Fruit fly (Drosophila melanogaster): ENCODE data around the gene Vha16-5.

Gene Vha16-5

dm6 chr2L:10732343-10732808 lies 4.5 kb downstream of the Vha16-5 start, which contains the start of the genes EMC3 and Dpy-30L1 (continued):
- TF ChIP-seq ss (GFP tag; optimal IDR thresholded peaks at IDR 0.05) (no peak), salr (GFP tag; optimal IDR thresholded peaks at IDR 0.05) (no peak), CG3032 (tag; optimal IDR thresholded peaks at IDR 0.05) (peak; percentile 58), Eip93F (GFP tag; optimal IDR thresholded peaks at IDR 0.05) (no peak), CG6854 (GFP tag; optimal IDR thresholded peaks at IDR 0.05) (no peak), CG6276 (GFP tag; optimal IDR thresholded peaks at IDR 0.05) (no peak), CG6163 (GFP tag; IDR thresholded peaks at IDR 0.05) (peak; percentile 17; the same call in 1 of the 3 replicates), CG8119 (GFP tag; IDR thresholded peaks at IDR 0.05) (no peak; the same call in 2 of the 3 replicates), Hr39 (GFP tag; optimal IDR thresholded peaks at IDR 0.05) (peak; percentile 51), CG8319 (GFP tag; optimal IDR thresholded peaks at IDR 0.05) (no peak), acj6 (GFP tag; optimal IDR thresholded peaks at IDR 0.05) (no peak), CG11294 (GFP tag; IDR thresholded peaks at IDR 0.05) (no peak), Ets96B (tag; optimal IDR thresholded peaks at IDR 0.05) (peak; percentile 46), Eip75B (GFP tag; optimal IDR thresholded peaks at IDR 0.05) (peak; percentile 47), CG6792 (GFP tag; optimal IDR thresholded peaks at IDR 0.05) (no peak), CG10631 (GFP tag; optimal IDR thresholded peaks at IDR 0.05) (no peak), Hr4 (GFP tag; optimal IDR thresholded peaks at IDR 0.05) (peak; percentile 55), Lpt (GFP tag; optimal IDR thresholded peaks at IDR 0.05) (no peak), Blimp-1 (GFP tag; optimal IDR thresholded peaks at IDR 0.05) (no peak)

DNA sequence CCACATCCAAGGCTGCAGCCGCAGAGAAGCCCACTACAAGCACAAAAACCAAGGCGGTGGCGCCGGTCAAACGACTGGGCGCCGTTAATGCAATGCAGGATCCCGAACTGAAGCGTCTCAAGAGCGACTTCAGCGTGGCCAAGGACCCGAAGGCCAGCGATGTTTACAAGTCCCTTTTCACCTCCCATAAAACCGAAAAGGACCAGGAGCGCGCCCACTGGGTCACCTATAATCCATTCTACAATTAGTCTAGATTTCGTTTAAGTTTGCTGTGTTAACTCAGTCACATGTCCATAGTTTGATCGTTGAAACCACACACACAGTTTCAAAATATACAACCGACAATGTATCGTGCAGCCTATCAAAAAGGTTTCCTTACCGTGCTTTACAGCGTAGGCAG lies 6.9 kb downstream of the Vha16-5 start, which contains the start of gene CG17118:
TSS of gene CG17118 (plus strand) at position 301 of the 400 bp plus-strand sequence.
- no peak for TF ChIP-seq CG1621 (tag; optimal IDR thresholded peaks at IDR 0.05)
- TF ChIP-seq CG31627 (GFP tag; optimal IDR thresholded peaks at IDR 0.05) = no peak
- TF ChIP-seq CG11294 (GFP tag; IDR thresholded peaks at IDR 0.05) = no peak
- TF ChIP-seq Sox15 (GFP tag; optimal IDR thresholded peaks at IDR 0.05) = no peak
- no peak for TF ChIP-seq CG8632 (GFP tag; optimal IDR thresholded peaks at IDR 0.05)
- TF ChIP-seq CG34406 (GFP tag; optimal IDR thresholded peaks at IDR 0.05) = no peak
- TF ChIP-seq fd85E (GFP tag; optimal IDR thresholded peaks at IDR 0.05) = no peak
- no peak for TF ChIP-seq ss (GFP tag; optimal IDR thresholded peaks at IDR 0.05)
- TF ChIP-seq CG6792 (GFP tag; optimal IDR thresholded peaks at IDR 0.05) = no peak
- no peak for TF ChIP-seq esn (GFP tag; optimal IDR thresholded peaks at IDR 0.05)
- TF ChIP-seq Eip75B (GFP tag; optimal IDR thresholded peaks at IDR 0.05) = no peak
- TF ChIP-seq CG7368 (GFP tag; optimal IDR thresholded peaks at IDR 0.05) = no peak
- TF ChIP-seq CG3919 (GFP tag; optimal IDR thresholded peaks at IDR 0.05) = no peak
- no peak for TF ChIP-seq salr (GFP tag; optimal IDR thresholded peaks at IDR 0.05)

dm6 chr2L:10728751-10729150 lies 8.1 kb downstream of the Vha16-5 start, which contains the start of gene CG6443:
TSS of gene CG6443 (plus strand) at chr2L:10728978.
- TF ChIP-seq Eip78C (GFP tag) (no peak), Ets21C (GFP tag; optimal IDR thresholded peaks at IDR 0.05) (no peak), net (GFP tag; optimal IDR thresholded peaks at IDR 0.05) (no peak)

dm6 chr2L:10723903-10724302 lies 12.9 kb downstream of the Vha16-5 start, which contains the start of gene CG6431:
TSS of gene CG6431 (plus strand) at chr2L:10724203.
- TF ChIP-seq CG31627 (GFP tag; optimal IDR thresholded peaks at IDR 0.05) (no peak), Ets21C (GFP tag; optimal IDR thresholded peaks at IDR 0.05) (no peak), achi (GFP tag; optimal IDR thresholded peaks at IDR 0.05) (no peak), OdsH (GFP tag; optimal IDR thresholded peaks at IDR 0.05) (no peak), CG7368 (GFP tag; optimal IDR thresholded peaks at IDR 0.05) (no peak), Hr39 (GFP tag; optimal IDR thresholded peaks at IDR 0.05) (no peak), CG3919 (GFP tag; optimal IDR thresholded peaks at IDR 0.05) (no peak), Gug (GFP tag; IDR thresholded peaks at IDR 0.05) (no peak), CG11762 (GFP tag; optimal IDR thresholded peaks at IDR 0.05; ENCODE audit: insufficient read depth) (no peak), lz (GFP tag; optimal IDR thresholded peaks at IDR 0.05) (no peak), cyc (GFP tag; optimal IDR thresholded peaks at IDR 0.05) (no peak), Eip75B (GFP tag; optimal IDR thresholded peaks at IDR 0.05) (no peak), Smox (GFP tag; optimal IDR thresholded peaks at IDR 0.05) (no peak), salr (GFP tag; optimal IDR thresholded peaks at IDR 0.05) (no peak)
